Worm (Caenorhabditis elegans): Measurements from ENCODE around the gene C50F4.8.
A peak's percentile ranks its signal among the peaks of the same experiment; 100 is the strongest.

C50F4.8 gene

ce11 chrV:9549459-9549858, 30.8 kb upstream of the C50F4.8 start, which contains the start of gene nstp-10:
nstp-10 (minus strand) TSS chrV:9549836.
- peak; percentile 94 for TF ChIP-seq F49E8.2 (tag; optimal IDR thresholded peaks at IDR 0.05; ENCODE audit: borderline replicate concordance)
- 0 out of 2 replicates have a peak, but pooled peaks have one; percentile 9 for TF ChIP-seq lim-7 (GFP tag; IDR thresholded peaks at IDR 0.05)
- TF ChIP-seq lin-38 (GFP tag; IDR thresholded peaks at IDR 0.05): peak; percentile 98
- peak; percentile 42 for TF ChIP-seq dpl-1 (GFP tag; optimal IDR thresholded peaks at IDR 0.05)
- TF ChIP-seq nhr-102 (tag; optimal IDR thresholded peaks at IDR 0.05): no peak
- TF ChIP-seq ZK337.2 (GFP tag; IDR thresholded peaks at IDR 0.05): peak; percentile 44; the same call in 1 of the 2 replicates
- peak; percentile 94 for TF ChIP-seq aha-1 (tag)
- peak; percentile 83 for TF ChIP-seq Y48G9A.11 (GFP tag; IDR thresholded peaks at IDR 0.05)
- peak; percentile 48 for TF ChIP-seq dve-1 (tag; optimal IDR thresholded peaks at IDR 0.05; ENCODE audit: insufficient read depth)
- TF ChIP-seq vab-7 (GFP tag; IDR thresholded peaks at IDR 0.05): 0 out of 2 replicates have a peak, but pooled peaks have one; percentile 10
- peak; percentile 40 for TF ChIP-seq mep-1 (tag; optimal IDR thresholded peaks at IDR 0.05)
- no peak for TF ChIP-seq ama-1 (optimal IDR thresholded peaks at IDR 0.05)
- peak; percentile 15 for TF ChIP-seq duxl-1 (tag; optimal IDR thresholded peaks at IDR 0.05; ENCODE audit: poor library complexity)
- no peak for TF ChIP-seq pha-4 (GFP tag; IDR thresholded peaks at IDR 0.05)
- TF ChIP-seq pha-4 (tag; optimal IDR thresholded peaks at IDR 0.05): peak; percentile 8
- peak; percentile 8 for TF ChIP-seq hlh-11 (tag; optimal IDR thresholded peaks at IDR 0.05)
- TF ChIP-seq T20F7.1 (GFP tag; optimal IDR thresholded peaks at IDR 0.05): peak; percentile 54
- TF ChIP-seq ctbp-1 (GFP tag; IDR thresholded peaks at IDR 0.05): no peak
- TF ChIP-seq snpc-1.2 (GFP tag; IDR thresholded peaks at IDR 0.05): peak; percentile 84
- TF ChIP-seq daf-16 (GFP tag; optimal IDR thresholded peaks at IDR 0.05): no peak
- TF ChIP-seq daf-16 (tag; optimal IDR thresholded peaks at IDR 0.05): peak; percentile 7
- TF ChIP-seq lsy-2 (tag; optimal IDR thresholded peaks at IDR 0.05): peak in 1 of 2 experiments; percentile 84
- TF ChIP-seq tra-1 (GFP tag; IDR thresholded peaks at IDR 0.05): peak; percentile 55; the same call in 1 of the 2 replicates
- peak; percentile 78 for TF ChIP-seq mes-2 (tag; optimal IDR thresholded peaks at IDR 0.05; ENCODE audit: poor library complexity, severe bottlenecking)
- no peak for TF ChIP-seq nhr-42 (GFP tag; IDR thresholded peaks at IDR 0.05)
- no peak for TF ChIP-seq Y105C5A.15 (GFP tag; IDR thresholded peaks at IDR 0.05)
- TF ChIP-seq ZK546.5 (tag; optimal IDR thresholded peaks at IDR 0.05): no peak
- peak; percentile 34 for TF ChIP-seq lin-13 (GFP tag; optimal IDR thresholded peaks at IDR 0.05)
- TF ChIP-seq ceh-44 (GFP tag; IDR thresholded peaks at IDR 0.05): peak; percentile 91
- TF ChIP-seq unc-130 (GFP tag; optimal IDR thresholded peaks at IDR 0.05): peak; percentile 93
- TF ChIP-seq arid-1 (GFP tag; conservative IDR thresholded peaks at IDR 0.05): 0 out of 2 replicates have a peak, but pooled peaks have one; percentile 33
- 0 out of 2 replicates have a peak, but pooled peaks have one; percentile 38 for TF ChIP-seq dmd-9 (GFP tag; IDR thresholded peaks at IDR 0.05)
- peak; percentile 20 for TF ChIP-seq lin-15B (tag; optimal IDR thresholded peaks at IDR 0.05)
- TF ChIP-seq dmd-6 (GFP tag; IDR thresholded peaks at IDR 0.05): peak; percentile 9; the same call in 1 of the 2 replicates
- TF ChIP-seq unc-39 (tag; optimal IDR thresholded peaks at IDR 0.05): no peak
- TF ChIP-seq daf-12 (tag; optimal IDR thresholded peaks at IDR 0.05): no peak
- TF ChIP-seq nhr-25 (tag; optimal IDR thresholded peaks at IDR 0.05; ENCODE audit: borderline replicate concordance, insufficient read depth): peak; percentile 30

- TF ChIP-seq ceh-82 (tag; optimal IDR thresholded peaks at IDR 0.05) (no peak), lim-7 (GFP tag; IDR thresholded peaks at IDR 0.05) (no peak), nhr-28 (tag; optimal IDR thresholded peaks at IDR 0.05) (peak; percentile 99), nhr-77 (tag; optimal IDR thresholded peaks at IDR 0.05) (peak; percentile 99), mes-2 (tag; optimal IDR thresholded peaks at IDR 0.05; ENCODE audit: poor library complexity, severe bottlenecking) (peak; percentile 95), nhr-102 (tag; optimal IDR thresholded peaks at IDR 0.05) (peak; percentile 99), F26F4.8 (GFP tag; conservative IDR thresholded peaks at IDR 0.05) (no peak), nhr-41 (GFP tag; IDR thresholded peaks at IDR 0.05) (peak; percentile 88), R02D3.7 (tag; optimal IDR thresholded peaks at IDR 0.05) (no peak), pha-4 (GFP tag; IDR thresholded peaks at IDR 0.05) (peak; percentile 97), pha-4 (tag; optimal IDR thresholded peaks at IDR 0.05) (peak; percentile 98), mep-1 (tag; optimal IDR thresholded peaks at IDR 0.05) (peak; percentile 99), lsy-2 (tag; optimal IDR thresholded peaks at IDR 0.05) (peak; percentile 95 to 97), unc-62 (GFP tag; optimal IDR thresholded peaks at IDR 0.05 in 1 of 2) (peak; percentile 46 to 100), unc-62 (tag; optimal IDR thresholded peaks at IDR 0.05) (no peak), lin-29 (GFP tag; IDR thresholded peaks at IDR 0.05) (peak; percentile 95), unc-130 (GFP tag; optimal IDR thresholded peaks at IDR 0.05) (no peak), nhr-48 (tag; optimal IDR thresholded peaks at IDR 0.05) (peak; percentile 96), spr-1 (tag; optimal IDR thresholded peaks at IDR 0.05) (peak; percentile 96), ZK546.5 (tag; optimal IDR thresholded peaks at IDR 0.05) (peak in 1 of 2 experiments; percentile 79), nhr-237 (tag; optimal IDR thresholded peaks at IDR 0.05) (peak; percentile 82), nhr-42 (GFP tag; IDR thresholded peaks at IDR 0.05) (peak; percentile 97), F49E8.2 (tag; optimal IDR thresholded peaks at IDR 0.05; ENCODE audit: borderline replicate concordance) (no peak)
Observed at ce11 chrV:9546860-9547269, 28.2 kb upstream of the C50F4.8 start, which contains the start of gene his-37. his-37 (plus strand) TSS chrV:9547105.

Measured in whole organism, L4 larva.